Worm (Caenorhabditis elegans) whole organism, L2 larva: Measurements from ENCODE around the gene F41H10.5.

ENCODE experiments used
- R02D3.7 ChIP-seq: fragments of 150-350 bp; optimal IDR thresholded peaks from 2 replicates; lab custom pipeline; 2014; ENCODE audit warnings: missing biosample characterization, missing genetic modification characterization
- blmp-1 ChIP-seq: sonication (generic microtip); optimal IDR thresholded peaks from 2 replicates; lab custom pipeline; 2017; ENCODE audit warnings: missing genetic modification characterization, mild to moderate bottlenecking, missing compliant biosample characterization, antibody characterized with exemption, moderate library complexity; ENCODE audit not compliant: insufficient read depth
- dmd-4 ChIP-seq: sonication (generic microtip); optimal IDR thresholded peaks from 2 replicates; lab custom pipeline; 2017; ENCODE audit warnings: missing biosample characterization, missing genetic modification characterization
- elt-1 ChIP-seq: fragments of 150-350 bp; optimal IDR thresholded peaks from 2 replicates; lab custom pipeline; 2014; ENCODE audit warnings: missing biosample characterization, missing genetic modification characterization
- nhr-23 ChIP-seq: fragments of 150-350 bp; optimal IDR thresholded peaks from 2 replicates; lab custom pipeline; 2014; ENCODE audit warnings: missing biosample characterization, missing genetic modification reagents, missing genetic modification characterization
- nhr-237 ChIP-seq: fragments of 150-350 bp; optimal IDR thresholded peaks from 2 replicates; lab custom pipeline; 2014; ENCODE audit warnings: missing biosample characterization, missing genetic modification characterization
- skn-1 ChIP-seq: sonication (generic microtip); optimal IDR thresholded peaks from 2 replicates; lab custom pipeline; 2017; ENCODE audit warnings: missing biosample characterization, missing genetic modification characterization
- ztf-11 ChIP-seq: sonication (generic microtip); optimal IDR thresholded peaks from 2 replicates; lab custom pipeline; 2017; ENCODE audit warnings: missing biosample characterization, missing genetic modification characterization
- ztf-4 ChIP-seq: fragments of 150-350 bp; optimal IDR thresholded peaks from 2 replicates; lab custom pipeline; 2014; ENCODE audit warnings: missing biosample characterization, missing genetic modification characterization

DNA sequence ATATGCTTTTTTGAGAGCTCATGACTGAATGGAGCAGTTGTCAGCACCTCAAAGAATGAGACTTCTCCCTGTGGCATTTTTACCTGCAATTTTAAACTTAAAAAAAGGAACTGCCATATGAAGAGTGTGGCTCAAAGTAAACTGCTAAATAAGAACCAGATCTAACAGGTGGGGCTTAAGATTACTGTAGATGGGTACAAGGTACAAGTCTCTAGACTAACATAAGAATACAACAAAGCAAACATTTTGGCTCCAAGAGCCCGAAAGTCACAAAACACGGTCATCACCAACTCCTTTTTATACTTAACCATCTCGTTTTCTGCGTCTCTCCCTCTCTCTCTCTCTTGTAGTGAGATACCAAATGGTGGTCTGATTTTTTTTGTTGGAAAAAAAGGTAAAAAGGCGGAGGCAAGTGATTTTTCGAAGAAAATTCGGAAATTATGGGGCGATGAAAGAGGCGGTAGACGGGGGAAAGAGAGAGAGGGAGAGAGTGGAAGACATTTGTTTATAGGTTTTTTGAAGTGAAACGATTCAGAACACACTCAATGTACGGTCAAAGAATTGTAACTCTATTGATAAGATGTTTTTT lies 27.9 kb downstream of the F41H10.5 start, which contains the start of gene elo-6:
- TF ChIP-seq R02D3.7 (tag; lab: Kevin White, UChicago), result no peak
- TF ChIP-seq ztf-11 (tag; lab: Kevin White, UChicago), result no peak
- TF ChIP-seq elt-1 (tag; lab: Kevin White, UChicago), result no peak
- TF ChIP-seq skn-1, result no peak
- TF ChIP-seq blmp-1, result no peak
- TF ChIP-seq dmd-4, result no peak
- TF ChIP-seq nhr-237 (tag; lab: Kevin White, UChicago), result no peak
- TF ChIP-seq nhr-23 (tag; lab: Kevin White, UChicago), result no peak
- no peak for TF ChIP-seq ztf-4 (tag; lab: Kevin White, UChicago)
